Fruit fly (Drosophila melanogaster) S2 (cell line): Measurements from ENCODE around the gene Thor.

Experiments
- CG8478 ChIP-seq: fragments of >200 bp; optimal IDR thresholded peaks from 2 replicates; lab custom pipeline; 2018
- CTCF ChIP-seq, 2 experiments: fragments of >200 bp; optimal IDR thresholded peaks; 2 replicates each; lab custom pipeline; 2018

Gene Thor

DNA sequence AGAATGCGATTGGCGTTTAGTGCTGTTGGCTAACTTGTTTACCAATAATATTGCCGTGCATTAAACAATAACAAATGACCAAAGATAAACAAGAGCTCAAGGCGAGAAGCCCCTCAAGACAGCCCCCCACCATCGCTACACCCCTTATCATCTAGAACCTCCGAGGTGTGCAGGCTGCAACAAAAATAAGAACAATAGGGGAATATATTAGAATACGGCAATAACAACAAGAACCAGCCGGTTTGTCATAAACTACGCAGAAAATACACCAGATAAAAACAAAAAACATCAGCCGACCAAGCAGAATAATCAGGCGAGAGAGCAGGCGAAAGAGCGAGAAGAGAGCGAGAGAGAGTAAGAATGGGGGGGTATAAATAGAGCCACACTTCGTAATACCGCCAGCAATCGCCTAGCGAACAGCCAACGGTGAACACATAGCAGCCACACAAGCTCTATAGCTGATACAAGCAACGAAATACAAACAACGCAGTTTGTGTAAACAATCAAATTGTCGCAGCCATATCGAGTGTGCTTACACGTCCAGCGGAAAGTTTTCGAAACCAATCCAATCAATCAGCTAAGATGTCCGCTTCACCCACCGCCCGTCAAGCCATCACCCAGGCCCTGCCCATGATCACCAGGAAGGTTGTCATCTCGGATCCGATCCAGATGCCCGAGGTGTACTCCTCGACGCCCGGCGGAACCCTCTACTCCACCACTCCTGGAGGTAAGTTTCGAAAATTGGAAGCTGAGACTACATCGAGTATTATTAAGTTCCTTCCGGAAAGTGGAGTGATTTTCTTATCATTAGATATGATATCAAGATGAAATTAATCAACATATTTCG is at the start of gene Thor:
Gene Thor, plus strand, starts transcription at position 401 of the 847 bp plus-strand sequence.
- no peak for TF ChIP-seq CG8478 (lab: Kevin White, UChicago)
- TF ChIP-seq CTCF (optimal IDR thresholded peaks at IDR 0.05; lab: Kevin White, UChicago): no peak

DNA sequence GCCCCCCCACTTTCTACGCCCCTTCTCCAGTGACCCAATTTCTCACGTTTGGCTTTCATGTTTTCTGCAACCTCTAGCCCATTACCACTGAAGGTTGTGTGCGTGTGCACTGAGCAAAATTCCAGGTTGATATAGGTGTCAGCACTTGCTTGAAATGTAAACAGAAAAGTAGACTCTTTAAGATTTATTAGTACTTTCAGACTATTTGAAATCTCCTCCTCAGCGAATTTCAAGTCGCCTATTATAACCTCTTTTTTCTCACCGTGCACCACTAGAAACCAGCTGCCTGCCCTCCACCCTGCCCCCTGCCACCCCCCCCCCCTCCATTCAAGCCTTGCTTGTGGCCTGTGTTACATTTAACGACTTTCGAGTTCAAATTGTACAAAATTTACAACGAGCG is 43.1 kb upstream of the Thor start:
- TF ChIP-seq CG8478 (lab: Kevin White, UChicago) (no peak), CTCF (optimal IDR thresholded peaks at IDR 0.05; lab: Kevin White, UChicago) (no peak)

DNA sequence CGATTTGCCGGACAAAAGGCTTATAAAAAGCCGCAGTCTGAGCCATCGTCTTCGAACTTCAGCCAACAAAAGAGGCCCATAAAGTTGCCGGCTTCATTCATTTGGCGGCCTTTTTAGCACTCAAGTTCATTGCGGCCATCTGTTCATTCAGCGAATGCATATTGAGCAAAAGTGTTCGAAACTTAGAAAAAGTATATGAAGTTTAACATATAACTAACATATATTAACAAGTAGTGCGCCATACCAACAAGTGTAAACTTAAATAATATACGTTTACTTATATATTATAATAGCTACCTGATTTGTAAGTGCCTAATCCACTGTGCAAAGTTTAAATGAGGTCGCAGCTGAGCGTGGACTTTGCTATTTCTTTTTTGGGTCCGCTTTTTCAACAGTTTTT is 41.9 kb upstream of the Thor start:
- TF ChIP-seq CTCF (optimal IDR thresholded peaks at IDR 0.05; lab: Kevin White, UChicago) (no peak), CG8478 (lab: Kevin White, UChicago) (no peak)

DNA sequence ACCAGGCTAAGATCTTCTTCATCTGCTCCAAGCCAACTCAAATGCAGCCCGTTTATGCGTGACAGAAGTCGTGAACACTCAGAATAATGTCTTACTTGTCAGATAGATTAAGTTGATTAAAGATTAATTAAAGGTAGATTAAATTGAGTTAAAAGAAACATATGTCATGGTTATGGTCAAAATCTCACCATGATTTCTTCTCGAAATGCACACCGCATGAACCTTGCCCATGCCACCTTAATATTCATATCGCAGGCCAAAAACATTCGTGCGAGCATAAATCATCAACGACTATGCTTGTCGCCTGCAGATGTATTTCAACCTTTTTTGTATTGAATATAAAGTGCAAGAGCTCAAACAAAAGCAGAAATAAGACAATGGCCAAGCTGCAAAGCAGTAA is 41.2 kb upstream of the Thor start:
- TF ChIP-seq CTCF (optimal IDR thresholded peaks at IDR 0.05; lab: Kevin White, UChicago) (no peak), CG8478 (lab: Kevin White, UChicago) (no peak)

DNA sequence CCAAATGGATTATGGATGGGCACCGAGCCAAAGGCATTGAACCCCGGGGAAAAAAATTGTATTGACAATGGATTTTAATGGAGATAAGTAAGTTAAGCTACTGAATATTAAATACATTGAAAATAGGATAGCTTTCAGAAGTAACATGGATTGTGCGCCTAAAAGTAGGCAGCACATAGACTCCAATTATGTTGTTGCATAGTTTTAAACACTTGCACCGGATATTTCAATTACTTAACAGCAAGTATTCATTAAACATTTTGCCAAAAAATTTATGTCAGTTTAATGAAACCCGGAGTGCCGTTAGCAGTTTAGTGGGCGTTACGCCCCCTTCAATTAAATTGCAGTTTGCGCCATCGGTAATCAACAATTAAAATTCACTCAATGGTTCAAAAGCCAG is 40.2 kb upstream of the Thor start:
- TF ChIP-seq CG8478 (lab: Kevin White, UChicago) (no peak), CTCF (optimal IDR thresholded peaks at IDR 0.05; lab: Kevin White, UChicago) (no peak)

DNA sequence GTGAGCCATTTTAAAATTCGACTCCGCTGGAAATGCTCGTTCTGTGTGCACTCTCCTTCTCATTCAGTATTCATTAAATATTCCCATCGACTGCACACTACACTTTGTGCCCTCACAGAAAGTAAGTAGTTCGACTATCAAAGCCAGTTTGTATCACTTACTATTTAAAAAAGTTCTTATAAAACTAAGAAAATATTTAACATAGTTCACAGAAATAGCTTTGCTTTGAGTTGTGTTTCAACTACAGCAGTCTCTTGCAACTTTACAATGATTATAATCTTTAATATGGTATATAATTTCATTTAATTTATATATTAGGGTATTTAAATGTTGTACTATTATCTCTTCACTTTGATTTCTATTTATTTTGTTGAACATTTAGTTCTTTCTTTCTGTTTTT is 38.7 kb upstream of the Thor start:
- TF ChIP-seq CG8478 (lab: Kevin White, UChicago): no peak
- no peak for TF ChIP-seq CTCF (optimal IDR thresholded peaks at IDR 0.05; lab: Kevin White, UChicago)

DNA sequence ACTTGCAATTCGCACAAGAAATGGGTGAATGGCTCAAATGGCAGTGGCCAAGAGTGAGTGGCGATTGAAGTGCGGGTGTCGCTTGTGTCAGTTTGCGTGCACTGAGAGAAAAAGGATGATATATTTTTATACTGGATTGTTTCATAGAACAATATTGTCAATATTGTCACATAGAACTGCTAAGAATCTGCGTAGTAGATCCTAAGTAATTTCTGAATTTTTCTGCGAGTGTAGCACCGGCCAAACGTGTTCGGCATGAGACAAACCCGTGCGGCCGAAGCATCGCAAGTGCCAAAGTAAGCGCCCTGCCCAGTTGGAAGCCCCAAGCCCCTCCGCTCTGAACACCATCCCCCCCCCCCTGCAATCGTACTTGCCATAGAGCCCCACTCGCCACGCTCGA is 37.9 kb upstream of the Thor start:
- TF ChIP-seq CTCF (optimal IDR thresholded peaks at IDR 0.05; lab: Kevin White, UChicago) (no peak), CG8478 (lab: Kevin White, UChicago) (no peak)

DNA sequence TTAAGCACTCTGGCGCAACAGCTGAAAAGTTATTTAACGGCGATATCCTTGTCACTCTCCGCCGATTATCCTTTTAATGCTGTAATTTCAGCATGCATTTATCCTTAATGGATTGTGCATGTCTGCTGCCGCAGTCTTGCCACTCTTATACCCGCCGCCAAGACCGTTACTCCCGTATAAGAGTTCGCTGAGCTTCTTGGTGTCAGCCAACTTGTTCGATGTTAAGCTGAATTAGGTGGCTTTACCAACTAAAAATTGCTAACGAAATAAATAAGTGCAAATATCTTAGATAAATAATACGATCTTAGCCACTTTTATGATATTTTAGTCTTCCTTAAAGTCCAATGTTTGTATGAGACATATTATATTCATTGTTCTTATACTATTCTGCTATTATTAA is 37.1 kb upstream of the Thor start:
- no peak for TF ChIP-seq CTCF (optimal IDR thresholded peaks at IDR 0.05; lab: Kevin White, UChicago)
- no peak for TF ChIP-seq CG8478 (lab: Kevin White, UChicago)

DNA sequence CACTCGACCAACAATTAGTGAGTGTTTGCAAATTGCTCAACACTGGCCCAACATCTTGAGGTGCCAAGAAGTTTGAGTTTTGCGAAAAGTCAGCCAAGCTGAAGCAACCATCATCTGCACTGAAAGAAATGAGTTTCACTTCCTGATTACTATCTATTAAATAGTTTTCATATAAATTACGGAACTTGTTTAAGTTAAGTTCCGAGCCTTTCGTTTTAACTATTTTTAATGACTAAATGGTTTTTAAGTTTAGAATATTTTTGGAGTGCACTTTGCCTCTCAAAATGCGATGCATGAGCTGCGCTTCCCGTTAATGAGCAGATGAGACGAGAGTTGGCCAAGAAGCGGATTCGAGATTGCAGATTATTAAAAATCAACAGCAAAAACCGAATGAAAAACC is 36.6 kb upstream of the Thor start:
- no peak for TF ChIP-seq CTCF (optimal IDR thresholded peaks at IDR 0.05; lab: Kevin White, UChicago)
- no peak for TF ChIP-seq CG8478 (lab: Kevin White, UChicago)

DNA sequence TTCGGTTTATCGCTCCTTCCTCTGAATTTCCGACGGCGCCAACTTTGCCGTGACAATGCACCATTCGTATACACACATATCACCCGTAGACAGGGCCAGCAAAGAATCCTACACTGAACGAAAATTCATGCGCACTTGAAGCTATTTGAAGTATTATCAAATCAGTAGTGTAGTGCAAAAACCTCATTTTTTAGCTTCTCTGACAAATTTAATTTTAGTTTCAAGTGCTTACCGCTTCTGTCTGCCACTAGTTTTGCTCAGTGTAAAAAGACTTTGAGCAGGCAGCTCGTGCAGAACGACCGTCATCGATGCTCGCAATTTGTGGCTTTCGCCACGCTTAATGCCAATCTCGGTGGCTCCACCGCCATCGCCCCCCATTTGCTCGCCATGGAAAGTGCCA is 33.4 kb upstream of the Thor start:
- TF ChIP-seq CG8478 (lab: Kevin White, UChicago): no peak
- no peak for TF ChIP-seq CTCF (optimal IDR thresholded peaks at IDR 0.05; lab: Kevin White, UChicago)

DNA sequence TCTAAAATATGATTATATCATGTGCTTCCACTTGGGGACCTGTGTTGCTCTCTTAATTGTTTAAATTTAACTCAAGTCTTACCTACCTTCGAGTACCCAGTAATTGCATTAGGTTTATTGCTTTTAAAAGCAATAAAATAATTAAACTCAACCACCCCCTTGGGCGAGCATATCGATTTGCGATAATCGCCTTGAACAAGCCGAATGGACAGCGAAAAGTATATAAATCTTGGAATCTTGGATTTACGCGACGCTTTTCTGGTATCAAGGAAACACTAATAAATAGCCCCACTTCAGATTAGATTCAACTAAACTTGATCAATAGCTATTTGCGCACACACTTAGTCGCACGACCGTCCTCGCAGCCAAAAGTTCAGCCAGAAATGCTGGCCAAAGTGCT is 32.6 kb upstream of the Thor start, which contains the start of gene CG2772:
Gene CG2772, plus strand, starts transcription at position 338 of the 400 bp plus-strand sequence.
- TF ChIP-seq CTCF (optimal IDR thresholded peaks at IDR 0.05; lab: Kevin White, UChicago) (no peak), CG8478 (lab: Kevin White, UChicago) (no peak)

DNA sequence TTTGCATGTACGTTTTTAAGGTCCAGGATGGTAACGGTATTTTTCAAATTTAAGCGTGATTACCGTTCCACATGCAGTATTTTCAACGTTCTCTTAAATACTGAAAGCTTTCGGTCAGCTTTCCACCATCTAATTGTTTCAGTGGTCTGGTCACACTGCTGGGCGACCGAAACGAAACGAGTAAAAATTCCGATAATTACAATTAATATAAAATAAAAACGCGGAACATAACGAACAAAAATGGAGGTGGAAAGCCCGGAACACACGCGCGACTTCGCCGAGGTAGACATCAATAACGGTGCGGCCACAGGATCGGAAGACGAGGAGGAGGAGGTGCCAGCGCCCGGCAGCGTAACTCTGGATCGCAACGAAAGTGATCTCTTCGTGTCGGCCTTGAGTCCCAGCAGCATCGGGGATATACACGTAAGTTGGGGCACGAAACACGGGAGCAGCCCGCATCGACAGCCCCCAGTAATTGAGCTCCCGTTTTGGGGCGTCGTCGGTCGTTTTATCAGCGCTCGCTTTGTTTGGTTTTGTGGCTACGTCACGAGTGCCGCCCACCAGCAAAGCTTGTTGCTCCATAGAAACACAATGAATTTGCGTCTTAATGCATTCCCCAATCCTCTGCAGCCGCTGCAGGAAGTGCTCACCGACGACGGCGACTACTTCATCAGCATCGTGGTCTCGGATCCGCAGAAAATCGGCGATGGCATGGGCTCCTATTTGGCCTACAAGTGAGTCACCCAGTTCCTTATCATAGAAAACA is 28.5 kb upstream of the Thor start, which contains the start of gene Snx1:
Gene Snx1, plus strand, starts transcription at position 129 of the 766 bp plus-strand sequence.
- no peak for TF ChIP-seq CG8478 (lab: Kevin White, UChicago)
- TF ChIP-seq CTCF (optimal IDR thresholded peaks at IDR 0.05; lab: Kevin White, UChicago): no peak

DNA sequence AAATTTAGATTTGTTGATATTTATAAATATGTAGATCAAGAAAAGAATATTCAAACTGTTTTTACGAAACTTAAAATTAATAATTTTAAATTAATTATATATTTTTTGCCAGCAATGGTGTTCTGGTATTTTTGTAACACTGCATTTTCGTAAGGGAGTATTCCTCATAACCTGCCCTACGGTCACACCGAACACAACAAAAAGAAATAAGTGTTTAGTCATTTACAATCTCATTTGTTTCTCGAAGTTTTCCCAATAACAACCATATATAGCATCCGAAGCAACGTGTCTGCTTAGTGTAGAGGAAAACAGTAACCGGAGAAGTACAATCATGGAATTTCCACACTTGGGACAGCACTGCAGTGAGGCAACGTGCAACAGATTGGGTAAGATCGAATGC is 25.9 kb upstream of the Thor start, which contains the start of gene CG12795:
Gene CG12795, plus strand, starts transcription at position 181 of the 400 bp plus-strand sequence.
- TF ChIP-seq CG8478 (lab: Kevin White, UChicago) (no peak), CTCF (optimal IDR thresholded peaks at IDR 0.05; lab: Kevin White, UChicago) (no peak)

DNA sequence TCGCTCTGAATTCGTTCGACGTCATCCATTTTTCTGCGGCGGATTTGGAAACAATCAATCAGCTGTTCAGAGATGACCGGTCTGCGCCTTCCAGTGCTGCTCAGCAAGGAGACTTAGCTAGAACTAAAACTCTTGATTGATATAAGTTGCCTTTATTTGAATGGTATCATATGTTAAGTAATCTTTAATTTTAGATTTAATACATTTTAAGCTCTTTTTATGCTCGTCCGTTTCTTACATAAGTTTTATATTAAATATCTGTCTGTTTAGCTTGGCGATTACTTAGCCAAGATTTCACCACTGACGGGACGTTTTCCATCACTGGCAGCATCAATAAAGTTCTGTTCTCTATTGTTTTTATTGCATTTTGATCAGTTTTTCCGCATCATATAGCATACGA is 21.2 kb upstream of the Thor start, which contains the start of the genes Cog3 and Sec5:
Gene Cog3, minus strand, starts transcription at position 58 of the 400 bp plus-strand sequence.
Gene Sec5, plus strand, starts transcription at position 296 of the 400 bp plus-strand sequence.
- no peak for TF ChIP-seq CTCF (optimal IDR thresholded peaks at IDR 0.05; lab: Kevin White, UChicago)
- no peak for TF ChIP-seq CG8478 (lab: Kevin White, UChicago)

DNA sequence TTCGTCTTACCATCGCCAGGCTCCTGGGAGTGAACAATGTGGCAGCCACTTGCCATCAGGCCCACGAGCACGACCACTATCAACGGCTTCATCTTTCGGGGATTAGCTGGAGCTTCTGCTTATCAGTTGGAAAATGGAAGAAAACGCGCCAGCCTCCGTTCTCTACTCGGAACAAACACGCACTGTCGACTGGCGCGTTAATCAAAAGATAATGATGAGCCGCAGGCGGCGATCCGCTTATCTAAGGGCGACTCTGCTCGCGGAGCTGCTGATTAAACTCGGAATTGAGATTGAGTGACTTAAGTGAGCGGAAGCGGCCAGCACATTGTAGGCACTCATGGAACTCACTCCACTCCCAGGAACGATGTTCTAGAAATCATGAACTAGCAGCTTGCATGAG is 16.5 kb upstream of the Thor start, which contains the start of gene CG3246:
Gene CG3246, minus strand, starts transcription at position 193 of the 400 bp plus-strand sequence.
- no peak for TF ChIP-seq CTCF (optimal IDR thresholded peaks at IDR 0.05; lab: Kevin White, UChicago)
- TF ChIP-seq CG8478 (lab: Kevin White, UChicago): no peak
